Worm (Caenorhabditis elegans): ENCODE data around the gene F26G1.15.

Gene F26G1.15

ce11 chrII:4769096-4769495 is 21.0 kb upstream of the F26G1.15 start:
- TF ChIP-seq T07F8.4 (tag; optimal IDR thresholded peaks at IDR 0.05) = no peak
- no peak for TF ChIP-seq aptf-2 (GFP tag; conservative IDR thresholded peaks at IDR 0.05)
- no peak for TF ChIP-seq sdz-38 (tag; optimal IDR thresholded peaks at IDR 0.05)
- no peak for TF ChIP-seq F23B12.7 (tag; optimal IDR thresholded peaks at IDR 0.05; ENCODE audit: insufficient read depth)
- peak; percentile 54 for TF ChIP-seq ztf-22 (GFP tag; optimal IDR thresholded peaks at IDR 0.05)
- TF ChIP-seq ztf-26 (tag; optimal IDR thresholded peaks at IDR 0.05) = no peak
- TF ChIP-seq athp-1 (tag; optimal IDR thresholded peaks at IDR 0.05) = no peak
- peak; percentile 34 for TF ChIP-seq tbp1 (GFP tag; optimal IDR thresholded peaks at IDR 0.05)
- no peak for TF ChIP-seq rec-8 (tag; optimal IDR thresholded peaks at IDR 0.05)
- TF ChIP-seq lsl-1 (GFP tag; optimal IDR thresholded peaks at IDR 0.05) = no peak
- no peak for TF ChIP-seq lir-1 (GFP tag; conservative IDR thresholded peaks at IDR 0.05)
- no peak for TF ChIP-seq ceh-100 (GFP tag; IDR thresholded peaks at IDR 0.05)
- TF ChIP-seq F57C9.4 (tag; optimal IDR thresholded peaks at IDR 0.05) = no peak
- TF ChIP-seq fkh-3 (tag; optimal IDR thresholded peaks at IDR 0.05) = no peak
- no peak for TF ChIP-seq F52B5.7 (tag; optimal IDR thresholded peaks at IDR 0.05)
- TF ChIP-seq dox-1 (GFP tag; IDR thresholded peaks at IDR 0.05) = peak; percentile 26; the same call in 1 of the 2 replicates
- no peak for TF ChIP-seq B0035.1 (tag; optimal IDR thresholded peaks at IDR 0.05)
- no peak for TF ChIP-seq mes-4 (tag; optimal IDR thresholded peaks at IDR 0.05)
- no peak for TF ChIP-seq tbx-9 (tag; optimal IDR thresholded peaks at IDR 0.05; ENCODE audit: borderline replicate concordance)
- no peak for TF ChIP-seq mel-28 (tag; optimal IDR thresholded peaks at IDR 0.05; ENCODE audit: borderline replicate concordance)
- TF ChIP-seq lag-1 (GFP tag; IDR thresholded peaks at IDR 0.05) = no peak
- no peak for TF ChIP-seq nfya-1 (tag; optimal IDR thresholded peaks at IDR 0.05; ENCODE audit: borderline replicate concordance, insufficient read depth)
- TF ChIP-seq hrde-1 (tag; optimal IDR thresholded peaks at IDR 0.05; ENCODE audit: borderline replicate concordance) = no peak
- TF ChIP-seq nhr-120 (GFP tag; IDR thresholded peaks at IDR 0.05) = no peak
- TF ChIP-seq nhr-179 (tag; optimal IDR thresholded peaks at IDR 0.05) = no peak
- no peak for TF ChIP-seq die-1 (tag; optimal IDR thresholded peaks at IDR 0.05)
- TF ChIP-seq snpc-1.1 (tag; optimal IDR thresholded peaks at IDR 0.05; ENCODE audit: insufficient read depth) = no peak
- no peak for TF ChIP-seq B0336.3 (GFP tag; IDR thresholded peaks at IDR 0.05)
- no peak for TF ChIP-seq rpc-1 (optimal IDR thresholded peaks at IDR 0.05)
- TF ChIP-seq rpc-1 (tag; optimal IDR thresholded peaks at IDR 0.05) = no peak
- no peak for TF ChIP-seq snpc-4 (GFP tag; optimal IDR thresholded peaks at IDR 0.05)
- TF ChIP-seq snpc-4 (tag; optimal IDR thresholded peaks at IDR 0.05) = no peak
- TF ChIP-seq somi-1 (GFP tag; optimal IDR thresholded peaks at IDR 0.05) = no peak
- no peak for TF ChIP-seq akir-1 (GFP tag; optimal IDR thresholded peaks at IDR 0.05)
- TF ChIP-seq tlf-1 (GFP tag; optimal IDR thresholded peaks at IDR 0.05) = no peak
- no peak for TF ChIP-seq lin-35 (GFP tag; optimal IDR thresholded peaks at IDR 0.05)
- no peak for TF ChIP-seq Y53F4B.3 (GFP tag; IDR thresholded peaks at IDR 0.05)
- TF ChIP-seq ets-4 (GFP tag; optimal IDR thresholded peaks at IDR 0.05) = peak; percentile 76
- peak; percentile 96 for TF ChIP-seq unc-62 (GFP tag; optimal IDR thresholded peaks at IDR 0.05)
- TF ChIP-seq hlh-12 (tag; optimal IDR thresholded peaks at IDR 0.05) = no peak
- TF ChIP-seq lin-54 (GFP tag; optimal IDR thresholded peaks at IDR 0.05) = no peak
- TF ChIP-seq lin-40 (tag; optimal IDR thresholded peaks at IDR 0.05) = no peak
- TF ChIP-seq atf-7 (tag; optimal IDR thresholded peaks at IDR 0.05) = peak; percentile 51
- no peak for TF ChIP-seq madf-10 (tag; optimal IDR thresholded peaks at IDR 0.05)
- no peak for TF ChIP-seq B0261.1 (tag; optimal IDR thresholded peaks at IDR 0.05)
- no peak for TF ChIP-seq repo-1 (tag; optimal IDR thresholded peaks at IDR 0.05)
- no peak for TF ChIP-seq gei-17 (GFP tag; optimal IDR thresholded peaks at IDR 0.05)
- peak; percentile 85 for TF ChIP-seq nhr-80 (tag; optimal IDR thresholded peaks at IDR 0.05)
- TF ChIP-seq unc-130 (GFP tag; optimal IDR thresholded peaks at IDR 0.05) = no peak
- TF ChIP-seq T26A5.8 (tag; optimal IDR thresholded peaks at IDR 0.05) = no peak
